Worm (Caenorhabditis elegans): ENCODE measurements around the gene cfim-2.

The cfim-2 gene

DNA sequence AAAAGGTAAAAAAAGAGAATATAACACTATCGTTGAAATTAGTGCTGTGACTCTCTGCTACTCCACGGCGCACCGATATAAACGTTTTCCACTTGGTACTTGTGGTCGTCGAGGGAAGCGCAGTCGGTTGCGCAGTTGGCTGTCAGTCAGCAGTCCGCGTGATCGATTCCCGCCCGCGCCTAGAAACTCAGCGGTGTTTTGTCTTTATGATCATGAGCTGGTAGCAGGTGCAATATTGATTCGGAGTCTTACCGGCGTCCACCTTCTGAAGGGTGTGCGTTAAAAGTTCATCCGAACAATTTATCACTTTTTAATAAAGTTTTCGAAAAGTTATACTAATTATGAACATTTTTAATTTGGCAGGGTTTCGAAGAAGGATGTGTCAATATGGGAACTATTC, 969 bp downstream of the cfim-2 start (continued):
- TF ChIP-seq T26A5.8 (tag; optimal IDR thresholded peaks at IDR 0.05), result peak; percentile 86
- TF ChIP-seq madf-6 (GFP tag; IDR thresholded peaks at IDR 0.05), result peak; percentile 74
- peak; percentile 87 for TF ChIP-seq attf-3 (GFP tag; conservative IDR thresholded peaks at IDR 0.05)
- TF ChIP-seq hlh-26 (GFP tag; conservative IDR thresholded peaks at IDR 0.05), result no peak
- peak; percentile 78 for TF ChIP-seq nhr-179 (tag; optimal IDR thresholded peaks at IDR 0.05)
- TF ChIP-seq him-1 (tag; optimal IDR thresholded peaks at IDR 0.05), result peak; percentile 68
- peak; percentile 54 to 64 for TF ChIP-seq let-607 (tag; optimal IDR thresholded peaks at IDR 0.05)
- TF ChIP-seq sea-2 (GFP tag; IDR thresholded peaks at IDR 0.05), result peak; percentile 83
- TF ChIP-seq F52B5.7 (tag; optimal IDR thresholded peaks at IDR 0.05), result peak; percentile 92
- peak; percentile 74 for TF ChIP-seq tlf-1 (GFP tag; optimal IDR thresholded peaks at IDR 0.05)
- TF ChIP-seq hmg-1.2 (GFP tag; IDR thresholded peaks at IDR 0.05), result peak; percentile 78
- TF ChIP-seq ceh-79 (tag; optimal IDR thresholded peaks at IDR 0.05), result peak; percentile 94
- no peak for TF ChIP-seq F55B11.4 (tag; optimal IDR thresholded peaks at IDR 0.05; ENCODE audit: borderline replicate concordance, insufficient read depth)
- peak; percentile 84 for TF ChIP-seq atf-7 (tag; optimal IDR thresholded peaks at IDR 0.05)
- peak; percentile 90 for TF ChIP-seq attf-5 (GFP tag; optimal IDR thresholded peaks at IDR 0.05)
- TF ChIP-seq Y53F4B.3 (GFP tag; IDR thresholded peaks at IDR 0.05), result 0 out of 2 replicates have a peak, but pooled peaks have one; percentile 15
- TF ChIP-seq lsl-1 (GFP tag; optimal IDR thresholded peaks at IDR 0.05), result peak; percentile 66
- peak; percentile 96 for TF ChIP-seq die-1 (tag; optimal IDR thresholded peaks at IDR 0.05)
- TF ChIP-seq hmg-20 (GFP tag; IDR thresholded peaks at IDR 0.05), result peak; percentile 70
- peak; percentile 89; the same call in 1 of the 2 replicates for TF ChIP-seq nhr-120 (GFP tag; IDR thresholded peaks at IDR 0.05)
- TF ChIP-seq ztf-22 (GFP tag; optimal IDR thresholded peaks at IDR 0.05), result peak; percentile 68
- TF ChIP-seq B0336.3 (GFP tag; IDR thresholded peaks at IDR 0.05), result peak; percentile 89
- peak; percentile 70 for TF ChIP-seq somi-1 (GFP tag; optimal IDR thresholded peaks at IDR 0.05)
- TF ChIP-seq pha-4 (tag; optimal IDR thresholded peaks at IDR 0.05), result no peak
- TF ChIP-seq ceh-100 (GFP tag; IDR thresholded peaks at IDR 0.05), result peak; percentile 74
- peak; percentile 59 for TF ChIP-seq mes-4 (tag; optimal IDR thresholded peaks at IDR 0.05)
- TF ChIP-seq F57A8.1 (GFP tag; optimal IDR thresholded peaks at IDR 0.05), result peak; percentile 70
- peak; percentile 87 for TF ChIP-seq F57C9.4 (tag; optimal IDR thresholded peaks at IDR 0.05)
- peak; percentile 96 for TF ChIP-seq nhr-90 (tag; optimal IDR thresholded peaks at IDR 0.05)
- TF ChIP-seq K12H6.12 (tag; optimal IDR thresholded peaks at IDR 0.05), result peak; percentile 64
- TF ChIP-seq lin-26 (GFP tag; IDR thresholded peaks at IDR 0.05), result peak; percentile 97
- TF ChIP-seq egl-18 (GFP tag; IDR thresholded peaks at IDR 0.05), result no peak
- TF ChIP-seq pbrm-1 (GFP tag; IDR thresholded peaks at IDR 0.05), result peak; percentile 69
- peak; percentile 89 for TF ChIP-seq ztf-18 (tag; optimal IDR thresholded peaks at IDR 0.05)
- TF ChIP-seq bed-2 (GFP tag; IDR thresholded peaks at IDR 0.05), result no peak
- peak in 1 of 3 experiments; percentile 84 for TF ChIP-seq lin-35 (GFP tag; optimal IDR thresholded peaks at IDR 0.05)
- no peak for TF ChIP-seq lag-1 (GFP tag; IDR thresholded peaks at IDR 0.05)
- TF ChIP-seq ZK185.1 (tag; optimal IDR thresholded peaks at IDR 0.05; ENCODE audit: poor library complexity, severe bottlenecking), result peak; percentile 91
- TF ChIP-seq nfya-1 (tag; optimal IDR thresholded peaks at IDR 0.05; ENCODE audit: borderline replicate concordance, insufficient read depth), result no peak
- peak; percentile 89 for TF ChIP-seq ekl-4 (GFP tag; IDR thresholded peaks at IDR 0.05)
- TF ChIP-seq rec-8 (tag; optimal IDR thresholded peaks at IDR 0.05), result peak; percentile 90 to 94
- peak; percentile 78 for TF ChIP-seq ztf-26 (tag; optimal IDR thresholded peaks at IDR 0.05)
- peak; percentile 91 for TF ChIP-seq T07F8.4 (tag; optimal IDR thresholded peaks at IDR 0.05)
- TF ChIP-seq egl-44 (GFP tag; IDR thresholded peaks at IDR 0.05), result peak; percentile 94
- peak; percentile 73; the same call in 1 of the 2 replicates for TF ChIP-seq C06A6.2 (GFP tag; conservative IDR thresholded peaks at IDR 0.05)
- TF ChIP-seq zim-3 (tag; optimal IDR thresholded peaks at IDR 0.05), result peak; percentile 95
- peak; percentile 77 for TF ChIP-seq F49E8.2 (tag; optimal IDR thresholded peaks at IDR 0.05; ENCODE audit: insufficient read depth)
- TF ChIP-seq nhr-27 (tag; optimal IDR thresholded peaks at IDR 0.05), result peak; percentile 73
